Worm (Caenorhabditis elegans) whole organism, mixed stage, embryonic: ENCODE data around the gene Y47D3B.12.
A peak's percentile ranks its signal among the peaks of the same experiment; 100 is the strongest.

ENCODE experiments used
- ceh-83 ChIP-seq: fragments of 200-800 bp; sonication (Bioruptor generic); optimal IDR thresholded peaks from 2 replicates; lab custom pipeline; 2018; ENCODE audit warnings: mild to moderate bottlenecking, missing genetic modification characterization, missing compliant biosample characterization
- ces-1 ChIP-seq: fragments of 150-350 bp; optimal IDR thresholded peaks from 2 replicates; lab custom pipeline; 2014; ENCODE audit warnings: missing biosample characterization, missing genetic modification reagents, missing genetic modification characterization
- elt-1 ChIP-seq: sonication (generic microtip); optimal IDR thresholded peaks from 2 replicates; lab custom pipeline; 2017; ENCODE audit warnings: missing genetic modification characterization, mild to moderate bottlenecking, missing compliant biosample characterization, antibody characterized with exemption, moderate library complexity, borderline replicate concordance; ENCODE audit not compliant: insufficient read depth
- elt-3 ChIP-seq: fragments of 150-350 bp; optimal IDR thresholded peaks from 2 replicates; lab custom pipeline; 2014; ENCODE audit warnings: missing biosample characterization, missing genetic modification characterization
- ham-2 ChIP-seq: fragments of 200-800 bp; sonication (Bioruptor generic); optimal IDR thresholded peaks from 2 replicates; lab custom pipeline; 2018; ENCODE audit warnings: mild to moderate bottlenecking, missing genetic modification characterization, missing compliant biosample characterization
- mab-5 ChIP-seq: fragments of 150-350 bp; optimal IDR thresholded peaks from 2 replicates; lab custom pipeline; 2014; ENCODE audit warnings: missing biosample characterization, missing genetic modification characterization
- mep-1 ChIP-seq: fragments of 150-350 bp; optimal IDR thresholded peaks from 2 replicates; lab custom pipeline; 2017; ENCODE audit warnings: missing biosample characterization, missing genetic modification reagents, missing genetic modification characterization, inconsistent platforms
- mls-2 ChIP-seq: sonication (generic microtip); optimal IDR thresholded peaks from 2 replicates; lab custom pipeline; 2016; ENCODE audit warnings: mild to moderate bottlenecking, missing genetic modification characterization, moderate library complexity, missing compliant biosample characterization
- nhr-12 ChIP-seq: fragments of 150-350 bp; optimal IDR thresholded peaks from 2 replicates; lab custom pipeline; 2014; ENCODE audit warnings: missing biosample characterization, missing genetic modification characterization
- unc-120 ChIP-seq: sonication (generic microtip); optimal IDR thresholded peaks from 2 replicates; lab custom pipeline; 2017; ENCODE audit warnings: missing genetic modification characterization, missing compliant biosample characterization; ENCODE audit not compliant: poor library complexity, severe bottlenecking
- unc-39 ChIP-seq: fragments of 150-350 bp; optimal IDR thresholded peaks from 2 replicates; lab custom pipeline; 2014; ENCODE audit warnings: missing biosample characterization, missing genetic modification characterization
- ztf-11 ChIP-seq: fragments of 150-350 bp; optimal IDR thresholded peaks from 2 replicates; lab custom pipeline; 2014; ENCODE audit warnings: missing biosample characterization, missing genetic modification characterization

DNA sequence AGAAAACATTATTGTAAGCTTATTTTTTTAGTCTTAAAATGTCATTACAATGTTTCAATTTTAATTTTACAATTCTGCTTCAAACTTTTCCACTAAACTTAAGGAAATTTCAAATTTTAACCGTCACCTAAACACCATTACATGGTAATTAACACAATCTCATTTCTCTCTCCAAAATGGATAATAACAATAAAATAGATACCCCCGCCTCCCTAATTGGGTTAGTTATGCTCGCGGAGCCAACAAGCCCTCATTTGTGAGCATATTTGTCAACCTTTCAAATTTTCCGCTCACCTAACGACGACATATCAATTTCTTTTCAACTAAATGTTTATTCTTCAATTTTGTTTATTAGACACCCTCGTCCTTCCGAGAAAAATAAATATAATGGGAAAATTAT is 44.5 kb upstream of the Y47D3B.12 start:
- no peak for TF ChIP-seq mls-2 (tag; lab: Kevin White, UChicago)
- no peak for TF ChIP-seq nhr-12 (tag; lab: Kevin White, UChicago)
- TF ChIP-seq elt-1 (tag; lab: Kevin White, UChicago) = no peak
- TF ChIP-seq unc-39 (tag; lab: Kevin White, UChicago) = no peak
- peak; percentile 99 for TF ChIP-seq ces-1
- no peak for TF ChIP-seq mep-1 (tag; lab: Kevin White, UChicago)
- TF ChIP-seq unc-120 (tag; lab: Kevin White, UChicago) = no peak
- TF ChIP-seq elt-3 (tag; lab: Kevin White, UChicago) = no peak
- TF ChIP-seq ceh-83 = no peak
- no peak for TF ChIP-seq ztf-11 (tag; lab: Kevin White, UChicago)
- TF ChIP-seq ham-2 = no peak
- no peak for TF ChIP-seq mab-5
